Worm (Caenorhabditis elegans) whole organism, L4/young adult: ENCODE measurements around the gene C13A2.12.

Experiments used
- dao-5 ChIP-seq: sonication (generic microtip); optimal IDR thresholded peaks from 2 replicates; lab custom pipeline; 2016; ENCODE audit warnings: missing genotype, missing genetic modification characterization, moderate library complexity, missing compliant biosample characterization
- him-1 ChIP-seq: sonication (generic microtip); optimal IDR thresholded peaks from 2 replicates; lab custom pipeline; 2016; ENCODE audit warnings: missing genotype, missing genetic modification reagents, missing genetic modification characterization, missing compliant biosample characterization

- TF ChIP-seq dao-5 (no peak), him-1 (tag; lab: Kevin White, UChicago) (no peak)
These were observed 19.6 kb upstream of the C13A2.12 start, which contains the start of gene C05C8.1 for ce11 chrV:7239471-7239870.
